Fruit fly (Drosophila melanogaster): ENCODE data around the gene CG12213.

The CG12213 gene

DNA sequence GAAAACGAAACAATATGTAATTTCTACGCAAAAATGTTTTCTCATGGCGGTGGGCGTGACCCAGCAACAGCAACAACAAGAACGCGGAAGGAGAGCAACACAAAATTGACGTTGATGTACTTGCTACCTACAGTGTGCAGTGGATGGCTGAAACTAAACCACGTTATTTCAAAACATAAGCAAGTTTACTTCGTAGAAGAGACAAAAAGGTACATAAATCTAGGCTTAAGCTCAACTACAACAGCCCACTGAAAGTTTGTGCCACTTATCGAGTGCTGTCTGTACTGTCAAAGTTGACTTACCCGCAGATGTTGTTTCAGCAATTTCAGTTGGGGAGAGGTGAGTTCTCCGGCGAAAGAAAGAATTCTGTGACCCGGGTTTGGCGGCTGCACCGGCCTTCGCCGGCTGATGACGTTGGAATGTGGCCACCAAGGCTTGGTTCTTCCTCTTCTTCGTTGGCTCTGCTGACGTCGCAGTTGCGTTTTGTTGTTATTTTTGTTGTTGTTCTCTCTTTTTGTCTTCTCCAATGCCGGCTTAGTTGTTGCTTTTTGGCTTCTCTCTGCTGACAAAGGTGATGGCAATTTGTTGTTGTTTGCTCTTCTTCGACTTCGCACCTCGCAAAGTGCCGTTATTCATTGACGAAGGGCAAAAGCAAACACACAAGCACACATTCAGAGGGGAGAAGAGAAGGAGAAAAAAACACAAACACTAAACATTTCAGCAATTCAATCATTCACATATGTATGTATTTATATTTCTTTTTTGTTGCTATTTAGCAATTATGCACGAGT, 20.2 kb downstream of the CG12213 start (continued):
- TF ChIP-seq nom (GFP tag; optimal IDR thresholded peaks at IDR 0.05) (no peak), slou (GFP tag; optimal IDR thresholded peaks at IDR 0.05) (no peak), Ets65A (GFP tag) (peak; percentile 62), pita (GFP tag; optimal IDR thresholded peaks at IDR 0.05) (no peak), Dfd (GFP tag; optimal IDR thresholded peaks at IDR 0.05) (no peak), B-H1 (GFP tag; IDR thresholded peaks at IDR 0.05) (no peak), CG6813 (GFP tag; optimal IDR thresholded peaks at IDR 0.05) (no peak), Fer1 (GFP tag; optimal IDR thresholded peaks at IDR 0.05) (no peak), Sox102F (GFP tag; optimal IDR thresholded peaks at IDR 0.05) (peak; percentile 3), CG14441 (GFP tag; IDR thresholded peaks at IDR 0.05) (peak; percentile 52; the same call in 1 of the 2 replicates), CG11456 (GFP tag; IDR thresholded peaks at IDR 0.05) (0 out of 3 replicates have a peak, but pooled peaks have one; percentile 46), E2f1 (GFP tag; IDR thresholded peaks at IDR 0.05) (peak; percentile 42; the same call in 1 of the 2 replicates), sens (GFP tag) (peak; percentile 57), fd3F (GFP tag; optimal IDR thresholded peaks at IDR 0.05) (no peak), pfk (GFP tag; optimal IDR thresholded peaks at IDR 0.05) (no peak), mam (GFP tag; optimal IDR thresholded peaks at IDR 0.05) (peak; percentile 7), lab (GFP tag; optimal IDR thresholded peaks at IDR 0.05) (peak; percentile 26), Mrtf (GFP tag; IDR thresholded peaks at IDR 0.05) (0 out of 3 replicates have a peak, but pooled peaks have one; percentile 33), Max (GFP tag; optimal IDR thresholded peaks at IDR 0.05) (no peak), Hmr (GFP tag; optimal IDR thresholded peaks at IDR 0.05) (peak; percentile 26), CG17385 (GFP tag; optimal IDR thresholded peaks at IDR 0.05) (no peak), Bgb (GFP tag; IDR thresholded peaks at IDR 0.05; ENCODE audit: partially characterized antibody) (no peak), Ssrp (tag; optimal IDR thresholded peaks at IDR 0.05) (no peak), CG10654 (GFP tag; optimal IDR thresholded peaks at IDR 0.05) (peak; percentile 12), Hsf (GFP tag; optimal IDR thresholded peaks at IDR 0.05) (peak; percentile 6), gsb (GFP tag; IDR thresholded peaks at IDR 0.05) (no peak), B-H2 (GFP tag; optimal IDR thresholded peaks at IDR 0.05) (no peak), CG18764 (GFP tag; optimal IDR thresholded peaks at IDR 0.05) (no peak), hkb (optimal IDR thresholded peaks at IDR 0.05) (no peak), hkb (GFP tag; IDR thresholded peaks at IDR 0.05) (0 out of 2 replicates have a peak, but pooled peaks have one; percentile 11), CG8290 (GFP tag; optimal IDR thresholded peaks at IDR 0.05) (no peak), CG8290 (tag; optimal IDR thresholded peaks at IDR 0.05) (peak in 1 of 2 experiments; percentile 73), CG14860 (GFP tag; IDR thresholded peaks at IDR 0.05; ENCODE audit: partially characterized antibody) (no peak), CG6854 (GFP tag; optimal IDR thresholded peaks at IDR 0.05) (no peak), knrl (GFP tag; IDR thresholded peaks at IDR 0.05; ENCODE audit: partially characterized antibody) (no peak), Drgx (GFP tag; IDR thresholded peaks at IDR 0.05) (peak; percentile 46; the same call in 1 of the 2 replicates), HLHmδ (GFP tag; optimal IDR thresholded peaks at IDR 0.05) (no peak), sisA (GFP tag; IDR thresholded peaks at IDR 0.05) (peak; percentile 43), Antp (GFP tag; optimal IDR thresholded peaks at IDR 0.05) (peak; percentile 23), gce (GFP tag; IDR thresholded peaks at IDR 0.05) (no peak), cwo (GFP tag; optimal IDR thresholded peaks at IDR 0.05) (no peak), Oli (tag; optimal IDR thresholded peaks at IDR 0.05) (peak; percentile 18), Rx (GFP tag; IDR thresholded peaks at IDR 0.05) (0 out of 2 replicates have a peak, but pooled peaks have one; percentile 19), ind (GFP tag; optimal IDR thresholded peaks at IDR 0.05) (peak; percentile 19), nmo (GFP tag; optimal IDR thresholded peaks at IDR 0.05) (peak; percentile 4), Kr (GFP tag; optimal IDR thresholded peaks at IDR 0.05) (no peak), prd (optimal IDR thresholded peaks at IDR 0.05) (no peak), prd (GFP tag; IDR thresholded peaks at IDR 0.05) (peak; percentile 56; the same call in 2 of the 3 replicates), ranshi (GFP tag; IDR thresholded peaks at IDR 0.05) (peak; percentile 62; the same call in 1 of the 2 replicates), bcd (GFP tag; optimal IDR thresholded peaks at IDR 0.05) (peak; percentile 22)
